Fruit fly (Drosophila melanogaster) whole organism: ENCODE data around the gene CG15599.

Experiments
- Dll ChIP-seq: fragments of >200 bp; optimal IDR thresholded peaks from 2 replicates; lab custom pipeline; 2017
- psq ChIP-seq: fragments of >200 bp; optimal IDR thresholded peaks from 2 replicates; lab custom pipeline; 2017

DNA sequence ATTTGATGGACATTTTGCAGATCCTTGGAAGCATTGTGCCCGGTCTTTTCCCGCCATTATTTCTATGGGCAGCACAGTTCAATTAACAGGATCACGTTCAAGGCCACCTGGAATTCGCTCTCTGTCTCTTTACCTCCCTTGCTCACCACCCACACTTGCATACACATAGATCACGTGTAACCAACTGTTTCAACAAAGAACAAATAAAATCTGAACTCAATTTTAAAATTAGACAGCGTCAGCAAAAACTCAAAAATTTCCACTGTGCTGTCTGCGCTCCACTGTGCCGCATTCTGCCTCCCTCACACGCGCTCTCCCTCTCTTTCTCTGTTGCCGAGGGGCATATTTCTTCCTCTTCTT lies 20.9 kb upstream of the CG15599 start:
- TF ChIP-seq psq (lab: Kevin White, UChicago) (no peak), Dll (lab: Kevin White, UChicago) (no peak)
